Worm (Caenorhabditis elegans): Measurements from ENCODE around the gene ZK616.1.

The ZK616.1 gene

DNA sequence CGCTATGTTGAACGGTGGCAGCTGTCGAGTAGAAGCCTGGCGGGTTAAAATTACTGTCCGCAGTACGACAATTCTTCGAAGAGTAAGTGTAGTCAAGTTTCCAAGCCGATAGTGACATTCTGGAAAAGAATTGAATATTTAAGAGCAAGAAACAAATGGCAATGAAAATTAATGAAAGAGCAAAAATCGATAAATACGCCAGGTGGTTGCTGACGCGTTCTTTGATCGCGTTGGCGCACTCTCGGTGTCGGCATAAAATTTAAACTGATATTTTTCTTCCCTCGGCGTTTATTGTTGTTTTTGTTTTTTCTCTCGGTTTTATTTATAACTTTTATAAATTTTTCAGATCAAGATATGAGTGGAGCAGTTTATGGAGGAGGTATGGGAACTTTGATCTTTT lies 6.0 kb upstream of the ZK616.1 start, which contains the start of the genes perm-3 and swsn-6 (continued):
- TF ChIP-seq Y105C5A.15 (GFP tag; IDR thresholded peaks at IDR 0.05) = no peak
- no peak for TF ChIP-seq unc-39 (tag; optimal IDR thresholded peaks at IDR 0.05)
- no peak for TF ChIP-seq ces-1 (GFP tag; optimal IDR thresholded peaks at IDR 0.05)
- TF ChIP-seq nhr-237 (tag; optimal IDR thresholded peaks at IDR 0.05) = no peak
- 0 out of 2 replicates have a peak, but pooled peaks have one; percentile 45 for TF ChIP-seq php-3 (GFP tag; IDR thresholded peaks at IDR 0.05)
- no peak for TF ChIP-seq cey-2 (tag; optimal IDR thresholded peaks at IDR 0.05; ENCODE audit: borderline replicate concordance, insufficient read depth)
- no peak for TF ChIP-seq T26A8.4 (GFP tag; IDR thresholded peaks at IDR 0.05)
- no peak for TF ChIP-seq aly-2 (tag; optimal IDR thresholded peaks at IDR 0.05)
- TF ChIP-seq nhr-102 (tag; optimal IDR thresholded peaks at IDR 0.05) = peak; percentile 76
- no peak for TF ChIP-seq ceh-32 (tag; optimal IDR thresholded peaks at IDR 0.05; ENCODE audit: poor library complexity)
- TF ChIP-seq nhr-6 (tag; optimal IDR thresholded peaks at IDR 0.05) = peak; percentile 37
- TF ChIP-seq madf-9 (GFP tag; conservative IDR thresholded peaks at IDR 0.05) = 0 out of 2 replicates have a peak, but pooled peaks have one; percentile 36
- no peak for TF ChIP-seq nhr-42 (GFP tag; IDR thresholded peaks at IDR 0.05)
- peak; percentile 86 for TF ChIP-seq dpl-1 (GFP tag; optimal IDR thresholded peaks at IDR 0.05)
- peak; percentile 63 for TF ChIP-seq hlh-11 (tag; optimal IDR thresholded peaks at IDR 0.05)
- TF ChIP-seq ceh-44 (GFP tag; IDR thresholded peaks at IDR 0.05) = no peak
- no peak for TF ChIP-seq hif-1 (tag; optimal IDR thresholded peaks at IDR 0.05)
- no peak for TF ChIP-seq lim-7 (GFP tag; IDR thresholded peaks at IDR 0.05)
- TF ChIP-seq unc-130 (GFP tag; optimal IDR thresholded peaks at IDR 0.05) = no peak
- TF ChIP-seq snpc-4 (tag; optimal IDR thresholded peaks at IDR 0.05) = no peak
- TF ChIP-seq ama-1 (optimal IDR thresholded peaks at IDR 0.05) = no peak
- no peak for TF ChIP-seq lin-39 (tag; optimal IDR thresholded peaks at IDR 0.05)
- no peak for TF ChIP-seq D1046.2 (GFP tag; IDR thresholded peaks at IDR 0.05)
- TF ChIP-seq duxl-1 (tag; optimal IDR thresholded peaks at IDR 0.05; ENCODE audit: poor library complexity) = peak; percentile 52
- no peak for TF ChIP-seq tra-1 (GFP tag; IDR thresholded peaks at IDR 0.05)
- TF ChIP-seq ceh-28 (tag; optimal IDR thresholded peaks at IDR 0.05) = peak; percentile 44
- no peak for TF ChIP-seq set-16 (GFP tag; IDR thresholded peaks at IDR 0.05)
- no peak for TF ChIP-seq zfp-2 (tag; optimal IDR thresholded peaks at IDR 0.05)
- TF ChIP-seq unc-62 (GFP tag; optimal IDR thresholded peaks at IDR 0.05 in 1 of 2) = no peak
- no peak for TF ChIP-seq unc-62 (tag; optimal IDR thresholded peaks at IDR 0.05)
- peak; percentile 78 for TF ChIP-seq rbr-2 (tag; optimal IDR thresholded peaks at IDR 0.05)
- TF ChIP-seq zip-2 (tag; optimal IDR thresholded peaks at IDR 0.05) = no peak
- TF ChIP-seq daf-8 (GFP tag; IDR thresholded peaks at IDR 0.05) = no peak

DNA sequence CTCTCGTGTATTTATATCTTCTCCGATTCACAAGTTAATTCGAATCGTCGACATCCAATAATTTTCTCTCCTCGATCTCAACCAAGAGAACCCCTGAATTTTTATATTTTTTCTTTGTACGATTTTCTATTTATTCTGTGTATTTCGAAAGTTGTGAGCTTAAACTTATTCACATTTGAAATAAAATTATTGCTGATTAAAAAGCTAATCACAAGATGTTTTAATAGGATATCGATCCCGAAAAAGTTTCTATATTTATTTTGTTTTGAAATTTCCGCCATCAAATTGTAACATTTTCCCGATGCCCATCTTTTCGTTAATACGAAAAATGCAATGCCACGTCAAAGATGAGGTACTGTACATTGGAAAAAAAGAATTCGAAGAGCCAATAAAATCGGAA lies 3.9 kb upstream of the ZK616.1 start, which contains the start of gene ZK616.3:
ZK616.3 (plus strand) TSS at position 301 of the 400 bp plus-strand sequence.
- TF ChIP-seq ceh-82 (tag; optimal IDR thresholded peaks at IDR 0.05) (no peak), lin-15B (tag; optimal IDR thresholded peaks at IDR 0.05) (no peak), cey-2 (tag; optimal IDR thresholded peaks at IDR 0.05; ENCODE audit: borderline replicate concordance, insufficient read depth) (no peak), spr-1 (tag; optimal IDR thresholded peaks at IDR 0.05) (no peak), unc-62 (GFP tag; optimal IDR thresholded peaks at IDR 0.05 in 1 of 2) (no peak), unc-62 (tag; optimal IDR thresholded peaks at IDR 0.05) (no peak), F49E8.2 (tag; optimal IDR thresholded peaks at IDR 0.05; ENCODE audit: borderline replicate concordance) (no peak), ces-1 (GFP tag; optimal IDR thresholded peaks at IDR 0.05) (no peak), zfp-2 (tag; optimal IDR thresholded peaks at IDR 0.05) (no peak), Y105C5A.15 (GFP tag; IDR thresholded peaks at IDR 0.05) (no peak), zip-2 (tag; optimal IDR thresholded peaks at IDR 0.05) (no peak), dmd-9 (GFP tag; IDR thresholded peaks at IDR 0.05) (no peak), ceh-62 (tag; optimal IDR thresholded peaks at IDR 0.05) (no peak), nhr-28 (tag; optimal IDR thresholded peaks at IDR 0.05) (no peak), F44E2.7 (GFP tag; IDR thresholded peaks at IDR 0.05) (no peak), mdl-1 (tag; optimal IDR thresholded peaks at IDR 0.05) (no peak), hmg-1.1 (GFP tag; IDR thresholded peaks at IDR 0.05) (no peak)
